Fruit fly (Drosophila melanogaster): ENCODE data around the gene CG13795.

CG13795 gene

dm6 chr2L:7756835-7757234, 30.7 kb upstream of the CG13795 start (continued):
- TF ChIP-seq Xbp1 (GFP tag; optimal IDR thresholded peaks at IDR 0.05) (peak; percentile 8), h (optimal IDR thresholded peaks at IDR 0.05) (no peak), Fer3 (tag; optimal IDR thresholded peaks at IDR 0.05) (peak; percentile 8), disco-r (GFP tag; optimal IDR thresholded peaks at IDR 0.05) (no peak), grau (tag; optimal IDR thresholded peaks at IDR 0.05) (no peak), CG8478 (optimal IDR thresholded peaks at IDR 0.05) (no peak), CG14667 (GFP tag; IDR thresholded peaks at IDR 0.05) (no peak), CG17328 (GFP tag; IDR thresholded peaks at IDR 0.05) (no peak), tup (GFP tag; optimal IDR thresholded peaks at IDR 0.05) (no peak), pum (GFP tag; optimal IDR thresholded peaks at IDR 0.05) (no peak), dm (GFP tag; optimal IDR thresholded peaks at IDR 0.05) (no peak), CG8944 (GFP tag; optimal IDR thresholded peaks at IDR 0.05) (no peak), CG2129 (GFP tag; IDR thresholded peaks at IDR 0.05; ENCODE audit: partially characterized antibody) (no peak), E2f1 (GFP tag; IDR thresholded peaks at IDR 0.05) (peak; percentile 22; the same call in 1 of the 2 replicates), CG12942 (GFP tag; optimal IDR thresholded peaks at IDR 0.05) (no peak), cato (GFP tag; optimal IDR thresholded peaks at IDR 0.05; ENCODE audit: borderline replicate concordance) (no peak), Elba2 (GFP tag; optimal IDR thresholded peaks at IDR 0.05) (no peak), phol (tag; optimal IDR thresholded peaks at IDR 0.05) (no peak), CG16779 (GFP tag; IDR thresholded peaks at IDR 0.05) (no peak), CG6791 (GFP tag; IDR thresholded peaks at IDR 0.05; ENCODE audit: partially characterized antibody) (no peak), pan (optimal IDR thresholded peaks at IDR 0.05) (no peak), pan (GFP tag; optimal IDR thresholded peaks at IDR 0.05 in 1 of 2, IDR thresholded peaks at IDR 0.05 in 1 of 2) (peak in 1 of 2 experiments; percentile 48), CG11456 (GFP tag; IDR thresholded peaks at IDR 0.05) (no peak), Sox102F (GFP tag; optimal IDR thresholded peaks at IDR 0.05) (peak; percentile 4), CG6654 (GFP tag; optimal IDR thresholded peaks at IDR 0.05) (no peak), CG7987 (GFP tag; optimal IDR thresholded peaks at IDR 0.05) (no peak), inv (GFP tag; IDR thresholded peaks at IDR 0.05; ENCODE audit: partially characterized antibody) (no peak), CG10959 (GFP tag; IDR thresholded peaks at IDR 0.05) (no peak), pfk (GFP tag; optimal IDR thresholded peaks at IDR 0.05) (no peak), sens (GFP tag) (peak; percentile 69), BtbVII (GFP tag; optimal IDR thresholded peaks at IDR 0.05) (no peak), Rx (GFP tag; IDR thresholded peaks at IDR 0.05) (no peak), salm (tag; optimal IDR thresholded peaks at IDR 0.05) (no peak), tio (GFP tag; optimal IDR thresholded peaks at IDR 0.05) (peak; percentile 26), Awh (GFP tag; IDR thresholded peaks at IDR 0.05) (0 out of 2 replicates have a peak, but pooled peaks have one; percentile 10), Drgx (GFP tag; IDR thresholded peaks at IDR 0.05) (0 out of 2 replicates have a peak, but pooled peaks have one; percentile 23), sna (GFP tag; IDR thresholded peaks at IDR 0.05; ENCODE audit: partially characterized antibody) (no peak), croc (GFP tag; conservative IDR thresholded peaks at IDR 0.05) (no peak), Bdp1 (GFP tag; optimal IDR thresholded peaks at IDR 0.05) (no peak), CG3847 (GFP tag; IDR thresholded peaks at IDR 0.05) (no peak), luna (GFP tag; optimal IDR thresholded peaks at IDR 0.05) (no peak), Dek (tag; optimal IDR thresholded peaks at IDR 0.05) (no peak), CG14014 (GFP tag; IDR thresholded peaks at IDR 0.05) (peak; percentile 37; the same call in 1 of the 2 replicates), Mrtf (GFP tag; IDR thresholded peaks at IDR 0.05) (no peak), CG31441 (GFP tag; IDR thresholded peaks at IDR 0.05) (no peak), ranshi (GFP tag; IDR thresholded peaks at IDR 0.05) (no peak), p53 (GFP tag; optimal IDR thresholded peaks at IDR 0.05) (no peak), Side (GFP tag; optimal IDR thresholded peaks at IDR 0.05) (no peak), ham (GFP tag; IDR thresholded peaks at IDR 0.05) (no peak), HLH54F (GFP tag; optimal IDR thresholded peaks at IDR 0.05) (no peak), run (tag; optimal IDR thresholded peaks at IDR 0.05) (no peak), gt (GFP tag; IDR thresholded peaks at IDR 0.05) (no peak), CG2678 (tag; optimal IDR thresholded peaks at IDR 0.05) (no peak)
